Worm (Caenorhabditis elegans): ENCODE measurements around the gene msp-79.

- no peak for TF ChIP-seq hnd-1 (tag; optimal IDR thresholded peaks at IDR 0.05)
- no peak for TF ChIP-seq ama-1 (optimal IDR thresholded peaks at IDR 0.05)
- TF ChIP-seq tbx-11 (GFP tag; IDR thresholded peaks at IDR 0.05): no peak
- TF ChIP-seq ceh-36 (tag; optimal IDR thresholded peaks at IDR 0.05): no peak
- TF ChIP-seq tra-4 (tag; optimal IDR thresholded peaks at IDR 0.05): no peak
Measured at ce11 chrIV:9810633-9811032, 43.7 kb upstream of the msp-79 start, which contains the start of gene dct-15.

Data from whole organism, early embryonic.